Worm (Caenorhabditis elegans): Measurements from ENCODE around the gene ZC404.2.
A peak's percentile ranks its signal among the peaks of the same experiment; 100 is the strongest.

The ZC404.2 gene

DNA sequence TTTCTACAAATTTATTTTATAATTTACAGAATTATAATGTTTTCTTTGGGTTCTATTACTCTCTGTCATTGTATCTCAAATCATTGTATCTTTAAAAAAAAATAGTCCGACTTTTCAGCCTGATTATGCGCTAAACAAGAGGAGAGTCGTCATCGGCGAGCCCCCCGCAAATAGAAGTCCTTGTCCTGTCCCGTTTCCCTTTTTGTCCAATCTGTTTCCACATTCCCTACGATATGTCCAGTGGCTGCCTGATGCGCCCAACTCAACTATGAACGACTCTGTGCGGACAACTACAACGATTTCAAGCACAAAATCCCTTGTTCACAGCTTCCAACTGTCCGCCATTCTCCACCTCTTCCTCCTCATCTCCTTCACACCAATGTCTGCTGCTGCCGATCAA lies 29.7 kb upstream of the ZC404.2 start, which contains the start of gene dbl-1:
dbl-1 (plus strand) TSS at position 119 of the 400 bp plus-strand sequence.
- no peak for TF ChIP-seq egl-18 (GFP tag; IDR thresholded peaks at IDR 0.05)
- 0 out of 2 replicates have a peak, but pooled peaks have one; percentile 35 for TF ChIP-seq lin-26 (GFP tag; IDR thresholded peaks at IDR 0.05)
- peak; percentile 46; the same call in 1 of the 2 replicates for TF ChIP-seq zfh-2 (GFP tag; conservative IDR thresholded peaks at IDR 0.05)
- no peak for TF ChIP-seq dox-1 (GFP tag; IDR thresholded peaks at IDR 0.05)
- TF ChIP-seq chd-7 (tag; optimal IDR thresholded peaks at IDR 0.05), result peak; percentile 37

DNA sequence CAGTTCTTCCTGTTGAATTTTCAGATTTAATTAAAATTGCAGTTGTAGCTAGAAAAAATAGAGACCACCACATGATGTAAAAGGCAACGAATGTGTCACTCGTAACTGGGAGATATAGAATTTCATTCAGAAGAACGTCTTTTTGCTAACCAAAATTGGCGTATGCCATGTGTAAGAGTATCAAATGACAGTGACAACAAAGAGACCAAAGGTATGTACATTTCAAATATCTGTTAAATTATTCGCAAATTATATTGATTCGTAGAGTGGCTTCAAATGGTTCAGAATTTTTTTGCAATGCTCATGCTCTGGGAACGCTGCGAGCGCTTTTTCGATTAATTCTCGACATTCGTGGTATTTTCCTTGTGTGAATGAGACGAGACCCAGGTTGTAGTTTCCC lies 25.4 kb upstream of the ZC404.2 start, which contains the start of gene T25F10.4:
T25F10.4 (minus strand) TSS at position 101 of the 400 bp plus-strand sequence.
- no peak for TF ChIP-seq nhr-80 (tag; optimal IDR thresholded peaks at IDR 0.05)
- no peak for TF ChIP-seq F52B5.7 (tag; optimal IDR thresholded peaks at IDR 0.05)
- TF ChIP-seq hlh-26 (GFP tag; conservative IDR thresholded peaks at IDR 0.05), result no peak

DNA sequence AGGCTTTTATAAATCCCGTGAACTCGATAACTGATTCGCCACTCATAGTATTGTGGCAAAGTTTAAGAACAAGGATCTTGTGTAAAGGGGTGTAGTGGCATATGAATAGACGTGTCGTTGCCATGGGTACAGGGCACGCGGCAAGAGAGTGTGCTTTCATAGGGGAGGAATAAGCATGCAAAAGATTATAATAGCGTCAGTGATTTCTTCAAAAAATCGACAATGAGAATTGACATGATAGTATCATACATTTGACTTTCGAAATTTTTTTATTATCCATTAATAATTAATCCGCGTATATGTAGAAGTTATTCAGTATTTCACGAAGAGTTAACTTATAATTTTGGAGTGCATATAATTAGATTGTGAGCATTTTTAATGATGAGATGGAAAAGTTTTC lies 22.8 kb upstream of the ZC404.2 start, which contains the start of gene bbs-8:
bbs-8 (minus strand) TSS at position 101 of the 400 bp plus-strand sequence.
- TF ChIP-seq hrde-1 (tag; optimal IDR thresholded peaks at IDR 0.05; ENCODE audit: borderline replicate concordance), result no peak
- no peak for TF ChIP-seq ceh-58 (GFP tag; IDR thresholded peaks at IDR 0.05)
- no peak for TF ChIP-seq F33H1.4 (GFP tag; IDR thresholded peaks at IDR 0.05)
- TF ChIP-seq lin-26 (GFP tag; IDR thresholded peaks at IDR 0.05), result no peak
- no peak for TF ChIP-seq Y67H2A.10 (GFP tag; conservative IDR thresholded peaks at IDR 0.05)
- TF ChIP-seq ceh-27 (GFP tag; optimal IDR thresholded peaks at IDR 0.05), result no peak
- no peak for TF ChIP-seq ztf-6 (GFP tag; IDR thresholded peaks at IDR 0.05)
- no peak for TF ChIP-seq let-607 (tag; optimal IDR thresholded peaks at IDR 0.05)
- TF ChIP-seq rec-8 (tag; optimal IDR thresholded peaks at IDR 0.05), result no peak
- TF ChIP-seq F57A8.1 (GFP tag; optimal IDR thresholded peaks at IDR 0.05), result no peak
- TF ChIP-seq nfya-2 (GFP tag; IDR thresholded peaks at IDR 0.05), result no peak

DNA sequence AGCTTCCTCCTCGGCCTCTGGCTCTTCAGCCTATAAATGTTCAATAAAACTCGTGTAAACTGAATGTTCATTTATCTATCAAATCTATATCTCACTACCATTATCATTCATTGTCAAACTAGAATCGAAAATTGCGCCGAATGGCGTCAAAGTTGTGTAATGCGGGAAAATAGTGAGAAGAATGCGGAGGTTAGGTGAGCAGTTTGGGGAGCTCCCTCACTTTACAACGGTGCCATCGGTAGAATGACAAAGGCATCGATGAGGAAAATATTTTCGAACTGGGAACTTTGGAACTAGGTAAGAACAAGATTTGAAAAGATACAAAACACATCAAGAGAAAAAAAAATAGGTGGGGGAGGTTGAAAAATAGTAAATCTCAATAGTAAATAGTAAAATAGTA lies 20.2 kb upstream of the ZC404.2 start:
- TF ChIP-seq nfya-1 (tag; optimal IDR thresholded peaks at IDR 0.05; ENCODE audit: borderline replicate concordance, insufficient read depth) (no peak), B0336.3 (GFP tag; IDR thresholded peaks at IDR 0.05) (no peak)

DNA sequence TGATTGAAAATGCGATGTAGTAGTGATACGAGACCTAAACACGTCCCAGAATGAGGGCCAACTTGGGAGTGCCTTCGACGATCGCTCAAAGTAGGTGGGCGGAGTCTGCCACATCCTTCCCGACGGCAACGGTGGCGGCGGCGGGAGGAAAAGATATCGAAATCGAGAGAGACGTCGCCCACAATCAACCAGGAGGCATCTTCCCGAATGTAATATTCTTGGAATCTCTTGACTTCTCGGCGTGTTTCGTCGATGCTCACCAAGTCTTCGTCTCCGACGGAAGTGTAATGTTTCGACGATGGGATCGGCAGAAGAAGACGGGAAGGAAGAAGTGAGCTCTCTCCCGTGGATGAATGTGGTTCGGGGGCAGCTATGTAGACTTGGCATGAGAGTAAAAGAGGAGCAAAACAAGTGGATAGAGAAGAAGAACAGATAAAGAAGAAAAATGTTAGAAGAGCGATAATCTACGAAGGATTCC lies 19.3 kb upstream of the ZC404.2 start, which contains the start of the genes T25F10.1 and clik-1:
T25F10.1 (plus strand) TSS at position 51 of the 478 bp plus-strand sequence.
clik-1 (minus strand) TSS at position 281 of the 478 bp plus-strand sequence.
- TF ChIP-seq lin-54 (GFP tag; optimal IDR thresholded peaks at IDR 0.05) (no peak), F57C9.4 (tag; optimal IDR thresholded peaks at IDR 0.05) (no peak), madf-8 (GFP tag; conservative IDR thresholded peaks at IDR 0.05) (no peak), mes-4 (tag; optimal IDR thresholded peaks at IDR 0.05) (no peak), repo-1 (tag; optimal IDR thresholded peaks at IDR 0.05) (no peak), K11D2.4 (GFP tag; IDR thresholded peaks at IDR 0.05) (no peak), dox-1 (GFP tag; IDR thresholded peaks at IDR 0.05) (no peak), nhr-179 (tag; optimal IDR thresholded peaks at IDR 0.05) (no peak), cebp-1 (GFP tag; IDR thresholded peaks at IDR 0.05) (no peak), cebp-1 (tag; optimal IDR thresholded peaks at IDR 0.05) (no peak), mxl-1 (tag; optimal IDR thresholded peaks at IDR 0.05) (no peak)

DNA sequence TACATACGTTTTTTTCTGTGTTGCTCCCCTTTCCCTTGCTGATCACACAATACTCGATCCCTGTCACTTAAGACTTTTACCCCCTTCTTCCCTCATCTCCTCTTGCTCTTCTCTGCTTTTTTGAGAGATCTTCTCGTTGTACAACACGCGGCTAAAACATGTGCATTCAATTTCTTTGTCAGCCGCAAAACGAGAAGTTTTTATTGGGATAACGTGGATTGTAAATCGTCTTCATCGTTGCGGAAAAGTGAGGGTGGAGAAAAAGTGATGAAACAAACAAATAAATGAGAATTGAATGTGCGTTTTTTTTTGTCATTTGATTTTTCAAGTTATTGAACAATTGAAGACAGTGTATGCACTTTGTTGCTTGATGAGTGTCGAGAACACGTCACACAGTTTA lies 18.3 kb upstream of the ZC404.2 start:
- TF ChIP-seq C17E4.6 (GFP tag; IDR thresholded peaks at IDR 0.05) (no peak), F39B2.1 (GFP tag; IDR thresholded peaks at IDR 0.05) (no peak), F33H1.4 (GFP tag; IDR thresholded peaks at IDR 0.05) (no peak), ztf-25 (GFP tag; IDR thresholded peaks at IDR 0.05) (no peak)

All from whole organism, young adult.